Worm (Caenorhabditis elegans) whole organism, L2 larva: ENCODE results near the gene gst-34.

ENCODE experiments used
- C34F6.9 ChIP-seq: fragments of 150-350 bp; optimal IDR thresholded peaks from 2 replicates; lab custom pipeline; 2014; ENCODE audit warnings: missing biosample characterization, missing genetic modification characterization
- R02D3.7 ChIP-seq: fragments of 150-350 bp; optimal IDR thresholded peaks from 2 replicates; lab custom pipeline; 2014; ENCODE audit warnings: missing biosample characterization, missing genetic modification characterization
- ZK546.5 ChIP-seq: sonication (generic microtip); optimal IDR thresholded peaks from 2 replicates; lab custom pipeline; 2017; ENCODE audit warnings: missing biosample characterization, missing genetic modification characterization
- blmp-1 ChIP-seq: sonication (generic microtip); optimal IDR thresholded peaks from 2 replicates; lab custom pipeline; 2017; ENCODE audit warnings: missing genetic modification characterization, mild to moderate bottlenecking, missing compliant biosample characterization, antibody characterized with exemption, moderate library complexity; ENCODE audit not compliant: insufficient read depth
- ceh-16 ChIP-seq: fragments of 150-350 bp; optimal IDR thresholded peaks from 2 replicates; lab custom pipeline; 2014; ENCODE audit warnings: missing biosample characterization, missing genetic modification characterization
- ceh-82 ChIP-seq: fragments of 150-350 bp; optimal IDR thresholded peaks from 2 replicates; lab custom pipeline; 2014; ENCODE audit warnings: missing biosample characterization, missing genetic modification characterization
- dmd-4 ChIP-seq: sonication (generic microtip); optimal IDR thresholded peaks from 2 replicates; lab custom pipeline; 2017; ENCODE audit warnings: missing biosample characterization, missing genetic modification characterization
- egl-27 ChIP-seq: sonication (generic microtip); optimal IDR thresholded peaks from 3 replicates; lab custom pipeline; 2017; ENCODE audit warnings: missing biosample characterization, missing genetic modification reagents, missing genetic modification characterization
- elt-1 ChIP-seq: fragments of 150-350 bp; optimal IDR thresholded peaks from 2 replicates; lab custom pipeline; 2014; ENCODE audit warnings: missing biosample characterization, missing genetic modification characterization
- elt-3 ChIP-seq: sonication (generic microtip); optimal IDR thresholded peaks from 2 replicates; lab custom pipeline; 2017; ENCODE audit warnings: missing biosample characterization, missing genetic modification characterization
- gmeb-1 ChIP-seq: fragments of 150-350 bp; optimal IDR thresholded peaks from 2 replicates; lab custom pipeline; 2014; ENCODE audit warnings: missing biosample characterization, missing genetic modification characterization
- lin-11 ChIP-seq: fragments of 150-350 bp; sonication (generic microtip); optimal IDR thresholded peaks from 2 replicates; lab custom pipeline; 2014; ENCODE audit warnings: missing biosample characterization, missing genetic modification characterization, inconsistent platforms, mixed read lengths
- lin-13 ChIP-seq: fragments of 150-350 bp; optimal IDR thresholded peaks from 2 replicates; lab custom pipeline; 2014; ENCODE audit warnings: missing biosample characterization, missing genetic modification reagents, missing genetic modification characterization
- lin-39 ChIP-seq: fragments of 150-350 bp; optimal IDR thresholded peaks from 2 replicates; lab custom pipeline; 2014; ENCODE audit warnings: missing biosample characterization, missing genetic modification reagents, missing genetic modification characterization
- lsy-2 ChIP-seq, 2 experiments: fragments of 150-350 bp in 1 of 2; sonication (generic microtip) in 1 of 2; optimal IDR thresholded peaks; 2 replicates each; lab custom pipeline; 2014 to 2017; ENCODE audit warnings: missing biosample characterization in 2 of 2, missing genetic modification characterization in 2 of 2
- mab-5 ChIP-seq: fragments of 150-350 bp; optimal IDR thresholded peaks from 2 replicates; lab custom pipeline; 2014; ENCODE audit warnings: missing biosample characterization, missing genetic modification characterization
- mdl-1 ChIP-seq, 2 experiments: fragments of 150-350 bp in 1 of 2; sonication (generic microtip) in 1 of 2; optimal IDR thresholded peaks; 2 replicates each; lab custom pipeline; 2017; ENCODE audit warnings: missing biosample characterization in 2 of 2, missing genetic modification characterization in 2 of 2
- nhr-10 ChIP-seq: sonication (generic microtip); optimal IDR thresholded peaks from 2 replicates; lab custom pipeline; 2017; ENCODE audit warnings: missing biosample characterization, missing genetic modification characterization
- nhr-11 ChIP-seq: fragments of 150-350 bp; optimal IDR thresholded peaks from 2 replicates; lab custom pipeline; 2014; ENCODE audit warnings: missing biosample characterization, missing genetic modification characterization
- nhr-129 ChIP-seq: fragments of 150-350 bp; optimal IDR thresholded peaks from 2 replicates; lab custom pipeline; 2014; ENCODE audit warnings: missing biosample characterization, missing genetic modification characterization
- nhr-237 ChIP-seq: fragments of 150-350 bp; optimal IDR thresholded peaks from 2 replicates; lab custom pipeline; 2014; ENCODE audit warnings: missing biosample characterization, missing genetic modification characterization
- nhr-25 ChIP-seq: fragments of 150-350 bp; sonication (generic microtip); optimal IDR thresholded peaks from 3 replicates; lab custom pipeline; 2014; ENCODE audit warnings: missing biosample characterization, missing genetic modification characterization
- nhr-6 ChIP-seq: fragments of 150-350 bp; optimal IDR thresholded peaks from 2 replicates; lab custom pipeline; 2014; ENCODE audit warnings: missing biosample characterization, missing genetic modification characterization
- peb-1 ChIP-seq: fragments of 150-350 bp; optimal IDR thresholded peaks from 2 replicates; lab custom pipeline; 2014; ENCODE audit warnings: missing biosample characterization, missing genetic modification characterization
- sem-4 ChIP-seq: fragments of 150-350 bp; optimal IDR thresholded peaks from 2 replicates; lab custom pipeline; 2014; ENCODE audit warnings: missing biosample characterization, missing genetic modification reagents, missing genetic modification characterization
- skn-1 ChIP-seq: sonication (generic microtip); optimal IDR thresholded peaks from 2 replicates; lab custom pipeline; 2017; ENCODE audit warnings: missing biosample characterization, missing genetic modification characterization
- sma-9 ChIP-seq, 2 experiments: fragments of 150-350 bp in 1 of 2; sonication (generic microtip) in 1 of 2; optimal IDR thresholded peaks; 2 replicates each; lab custom pipeline; 2014 to 2016; ENCODE audit warnings: missing genetic modification characterization in 2 of 2, mild to moderate bottlenecking in 1 of 2, missing biosample characterization in 1 of 2, missing compliant biosample characterization in 1 of 2, missing genetic modification reagents in 1 of 2, moderate library complexity in 1 of 2
- unc-39 ChIP-seq: fragments of 150-350 bp; optimal IDR thresholded peaks from 2 replicates; lab custom pipeline; 2014; ENCODE audit warnings: missing biosample characterization, missing genetic modification characterization
- unc-55 ChIP-seq: fragments of 150-350 bp; sonication (generic microtip); optimal IDR thresholded peaks from 3 replicates; lab custom pipeline; 2014; ENCODE audit warnings: missing biosample characterization, missing genetic modification reagents, missing genetic modification characterization
- unc-62 ChIP-seq: fragments of 150-350 bp; optimal IDR thresholded peaks from 2 replicates; lab custom pipeline; 2014; ENCODE audit warnings: missing biosample characterization, missing genetic modification reagents, missing genetic modification characterization
- zag-1 ChIP-seq: fragments of 150-350 bp; optimal IDR thresholded peaks from 2 replicates; lab custom pipeline; 2014; ENCODE audit warnings: missing biosample characterization, missing genetic modification characterization
- ztf-1 ChIP-seq: fragments of 200-800 bp; sonication (Bioruptor generic); conservative IDR thresholded peaks from 2 replicates; pipeline ENCODE4 v1.3.6; 2022; ENCODE audit warnings: missing genetic modification characterization, missing compliant biosample characterization
- ztf-11 ChIP-seq: sonication (generic microtip); optimal IDR thresholded peaks from 2 replicates; lab custom pipeline; 2017; ENCODE audit warnings: missing biosample characterization, missing genetic modification characterization
- ztf-4 ChIP-seq: fragments of 150-350 bp; optimal IDR thresholded peaks from 2 replicates; lab custom pipeline; 2014; ENCODE audit warnings: missing biosample characterization, missing genetic modification characterization

gst-34 gene

DNA sequence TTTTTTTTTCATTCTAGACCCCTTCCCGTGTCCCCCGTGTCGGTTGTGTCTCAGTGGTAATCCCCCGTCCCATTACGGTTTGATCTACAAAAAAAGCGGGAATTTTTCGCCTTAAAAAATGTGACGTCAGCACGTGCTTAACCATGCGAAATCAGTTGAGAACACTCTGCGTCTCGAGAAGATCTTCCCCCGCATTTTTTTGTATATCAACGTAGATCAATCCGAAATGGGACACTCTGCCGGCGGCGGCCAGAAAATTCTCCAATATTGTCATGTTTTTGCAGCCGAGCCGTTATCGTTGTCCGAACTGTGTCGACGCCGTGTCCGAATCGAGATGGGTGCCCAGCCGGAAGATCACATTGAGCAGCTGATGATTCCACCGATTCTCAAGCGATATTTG lies 45.0 kb upstream of the gst-34 start:
- TF ChIP-seq sma-9 (GFP tag; optimal IDR thresholded peaks at IDR 0.05; lab: Kevin White, UChicago): no peak
- no peak for TF ChIP-seq sma-9 (tag; optimal IDR thresholded peaks at IDR 0.05; lab: Kevin White, UChicago)
- no peak for TF ChIP-seq C34F6.9 (tag; lab: Kevin White, UChicago)
- no peak for TF ChIP-seq lin-39 (tag; lab: Kevin White, UChicago)
- no peak for TF ChIP-seq lsy-2 (tag; optimal IDR thresholded peaks at IDR 0.05; lab: Kevin White, UChicago)
- TF ChIP-seq R02D3.7 (tag; lab: Kevin White, UChicago): no peak
- no peak for TF ChIP-seq gmeb-1
- TF ChIP-seq unc-39 (tag; lab: Kevin White, UChicago): no peak
- TF ChIP-seq unc-62 (GFP tag; lab: Kevin White, UChicago): no peak
- TF ChIP-seq elt-3: no peak
- TF ChIP-seq nhr-6 (tag; lab: Kevin White, UChicago): no peak
- no peak for TF ChIP-seq egl-27 (tag; lab: Kevin White, UChicago)
- TF ChIP-seq ztf-11: no peak
- no peak for TF ChIP-seq lin-13
- no peak for TF ChIP-seq lin-11 (tag; lab: Kevin White, UChicago)
- no peak for TF ChIP-seq nhr-25
- TF ChIP-seq skn-1 (tag; lab: Kevin White, UChicago): no peak

DNA sequence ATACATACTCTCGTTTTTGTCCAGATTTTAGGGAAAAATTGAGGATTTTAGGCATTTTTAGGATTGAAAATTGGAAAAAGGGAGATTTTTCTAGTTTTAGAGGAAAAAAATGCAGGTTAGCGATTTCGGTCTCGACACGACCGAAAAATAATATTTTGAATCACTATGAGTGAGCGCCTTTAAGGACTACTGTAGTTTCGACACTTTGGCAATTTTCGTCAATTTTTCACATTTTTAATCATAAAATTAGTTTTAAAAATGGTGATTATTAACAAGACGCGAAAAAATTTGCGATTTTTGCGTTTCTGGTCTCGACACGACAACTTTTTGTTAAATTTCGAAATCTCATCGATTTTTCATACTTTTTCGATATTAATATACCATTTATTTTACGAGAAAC lies 43.8 kb upstream of the gst-34 start:
- TF ChIP-seq unc-62 (GFP tag; lab: Kevin White, UChicago) (no peak), zag-1 (tag; lab: Kevin White, UChicago) (no peak), unc-55 (no peak), nhr-6 (tag; lab: Kevin White, UChicago) (no peak), lin-39 (tag; lab: Kevin White, UChicago) (no peak), nhr-10 (no peak)

DNA sequence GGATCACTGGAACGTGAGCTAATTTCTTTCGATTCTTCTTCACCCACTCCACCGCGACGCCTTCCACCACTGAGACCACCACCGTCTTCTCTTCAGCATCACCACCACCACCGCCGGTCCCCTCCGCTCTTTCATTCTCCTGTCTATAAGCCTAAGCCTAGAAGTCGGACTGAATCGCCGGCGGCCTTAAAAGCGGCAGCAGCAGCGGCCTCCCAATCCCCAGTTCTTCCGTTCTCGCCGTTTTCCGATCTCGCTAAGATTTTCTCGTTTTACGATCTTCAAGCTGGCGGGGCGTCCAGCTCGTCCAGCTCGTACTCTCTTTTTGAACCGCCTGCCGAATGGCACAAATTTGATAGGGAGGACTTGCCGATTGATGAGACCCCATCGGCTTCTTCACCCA lies 43.1 kb upstream of the gst-34 start:
- no peak for TF ChIP-seq nhr-6 (tag; lab: Kevin White, UChicago)
- no peak for TF ChIP-seq ztf-11
- no peak for TF ChIP-seq dmd-4
- TF ChIP-seq unc-62 (GFP tag; lab: Kevin White, UChicago): no peak
- TF ChIP-seq mab-5 (tag; lab: Kevin White, UChicago): no peak
- TF ChIP-seq mdl-1 (tag; optimal IDR thresholded peaks at IDR 0.05; lab: Kevin White, UChicago): no peak
- TF ChIP-seq ZK546.5 (tag; lab: Kevin White, UChicago): no peak
- no peak for TF ChIP-seq ceh-82
- no peak for TF ChIP-seq nhr-129
- no peak for TF ChIP-seq R02D3.7 (tag; lab: Kevin White, UChicago)
- TF ChIP-seq ztf-4 (tag; lab: Kevin White, UChicago): no peak
- no peak for TF ChIP-seq elt-1 (tag; lab: Kevin White, UChicago)
- TF ChIP-seq ceh-16 (tag; lab: Kevin White, UChicago): no peak
- no peak for TF ChIP-seq sma-9 (GFP tag; optimal IDR thresholded peaks at IDR 0.05; lab: Kevin White, UChicago)
- TF ChIP-seq sma-9 (tag; optimal IDR thresholded peaks at IDR 0.05; lab: Kevin White, UChicago): no peak
- TF ChIP-seq lin-39 (tag; lab: Kevin White, UChicago): no peak
- TF ChIP-seq lin-13: no peak
- TF ChIP-seq egl-27 (tag; lab: Kevin White, UChicago): no peak

DNA sequence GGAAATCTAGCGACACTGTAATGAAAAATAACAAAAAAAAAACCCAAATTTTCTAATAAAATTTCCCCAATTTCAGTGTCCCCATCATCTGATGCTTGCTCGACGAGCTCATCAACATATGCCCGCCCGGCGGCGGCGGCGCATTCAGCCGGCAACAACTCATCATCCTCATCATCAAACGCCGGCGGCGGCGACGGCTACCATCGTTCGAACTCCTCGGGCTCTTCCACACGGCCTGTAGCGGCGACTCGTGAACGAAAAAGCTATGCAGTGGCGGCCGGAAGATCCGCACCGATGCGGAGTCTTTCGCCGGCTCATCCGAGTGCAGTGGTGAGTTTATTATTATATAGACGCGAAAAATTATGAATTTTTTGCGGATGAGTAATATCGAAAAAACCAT lies 37.1 kb upstream of the gst-34 start:
- TF ChIP-seq elt-3: no peak
- no peak for TF ChIP-seq sma-9 (GFP tag; optimal IDR thresholded peaks at IDR 0.05; lab: Kevin White, UChicago)
- TF ChIP-seq sma-9 (tag; optimal IDR thresholded peaks at IDR 0.05; lab: Kevin White, UChicago): no peak
- TF ChIP-seq peb-1 (tag; lab: Kevin White, UChicago): no peak
- no peak for TF ChIP-seq mdl-1 (tag; optimal IDR thresholded peaks at IDR 0.05; lab: Kevin White, UChicago)
- no peak for TF ChIP-seq nhr-11 (tag; lab: Kevin White, UChicago)
- TF ChIP-seq ceh-82: no peak
- TF ChIP-seq elt-1 (tag; lab: Kevin White, UChicago): no peak
- TF ChIP-seq lin-11 (tag; lab: Kevin White, UChicago): no peak
- no peak for TF ChIP-seq lin-39 (tag; lab: Kevin White, UChicago)
- TF ChIP-seq nhr-237: no peak
- TF ChIP-seq ztf-1 (GFP tag; lab: Robert Waterston, UW): no peak

DNA sequence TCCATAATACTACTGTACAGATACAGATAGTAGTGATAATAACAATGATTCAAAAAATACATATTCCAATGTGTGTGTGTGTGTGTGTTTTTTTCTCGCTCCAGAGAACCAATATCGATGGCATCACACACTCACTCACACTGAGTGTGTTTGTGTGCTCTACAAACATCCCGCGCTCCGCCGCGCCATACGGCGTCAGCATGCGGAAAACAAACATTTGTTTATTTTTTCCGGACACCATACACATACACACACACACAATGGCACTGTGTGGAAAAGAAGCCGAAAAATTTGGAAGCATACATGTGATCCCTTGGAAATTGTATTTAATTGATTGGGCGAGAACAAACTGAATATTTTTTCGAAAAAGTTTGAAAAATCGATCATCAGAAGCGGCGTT lies 36.0 kb upstream of the gst-34 start:
- TF ChIP-seq sem-4 (tag; lab: Kevin White, UChicago) (no peak), ztf-11 (no peak), blmp-1 (tag; lab: Kevin White, UChicago) (no peak)
